Worm (Caenorhabditis elegans): ENCODE data around the gene cyp-13A7.

cyp-13A7 gene

DNA sequence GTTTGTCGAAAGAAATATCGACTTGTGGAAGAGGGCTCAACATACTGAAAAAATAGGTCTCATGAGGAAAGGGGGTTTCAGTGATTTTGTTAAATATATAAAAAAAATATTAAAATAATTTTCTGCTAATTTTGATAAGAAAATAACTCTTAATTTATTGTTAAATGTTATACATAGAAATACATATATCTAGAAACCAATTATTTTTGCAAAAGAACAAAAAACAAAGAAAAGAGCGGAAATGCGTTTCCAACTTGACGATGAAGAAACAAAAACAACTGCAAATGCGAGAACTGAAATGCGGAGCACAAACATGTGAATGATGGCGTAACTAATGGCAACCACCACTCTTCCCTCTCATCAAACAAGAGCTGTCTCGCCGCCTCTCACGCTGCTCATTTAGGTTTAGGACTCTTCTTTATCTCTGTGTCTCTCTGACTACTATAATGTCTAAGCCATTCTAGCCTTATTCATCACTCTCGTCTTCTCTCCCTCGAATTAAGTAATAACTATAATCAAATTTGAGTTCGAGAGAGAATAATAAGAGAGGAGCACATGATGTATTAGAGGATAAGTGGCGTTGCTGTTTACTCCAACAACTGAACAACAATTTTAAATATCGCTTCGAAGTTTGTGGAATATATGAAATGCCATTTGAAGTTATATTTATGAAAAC, 35.0 kb downstream of the cyp-13A7 start, which contains the start of gene arrd-4:
TSS of gene arrd-4 (minus strand) at position 51 of the 676 bp plus-strand sequence.
- TF ChIP-seq lin-11 (tag; optimal IDR thresholded peaks at IDR 0.05) (peak; percentile 6), ZK546.5 (tag; optimal IDR thresholded peaks at IDR 0.05) (no peak), nhr-6 (tag; optimal IDR thresholded peaks at IDR 0.05) (no peak), nhr-12 (tag; optimal IDR thresholded peaks at IDR 0.05) (no peak), alr-1 (tag; optimal IDR thresholded peaks at IDR 0.05) (no peak)

- TF ChIP-seq unc-62 (GFP tag; optimal IDR thresholded peaks at IDR 0.05) (no peak), unc-55 (GFP tag; optimal IDR thresholded peaks at IDR 0.05) (no peak), nhr-12 (tag; optimal IDR thresholded peaks at IDR 0.05) (no peak), ztf-1 (GFP tag; conservative IDR thresholded peaks at IDR 0.05) (no peak), ama-1 (optimal IDR thresholded peaks at IDR 0.05) (no peak), lin-11 (tag; optimal IDR thresholded peaks at IDR 0.05) (no peak), nhr-237 (tag; optimal IDR thresholded peaks at IDR 0.05) (no peak), peb-1 (tag; optimal IDR thresholded peaks at IDR 0.05) (no peak), nhr-21 (tag; optimal IDR thresholded peaks at IDR 0.05) (no peak), alr-1 (tag; optimal IDR thresholded peaks at IDR 0.05) (no peak), sma-9 (GFP tag; optimal IDR thresholded peaks at IDR 0.05) (no peak), sma-9 (tag; optimal IDR thresholded peaks at IDR 0.05) (no peak), unc-39 (tag; optimal IDR thresholded peaks at IDR 0.05) (no peak), ZK546.5 (tag; optimal IDR thresholded peaks at IDR 0.05) (no peak), nhr-25 (tag; optimal IDR thresholded peaks at IDR 0.05) (no peak), mbf-1 (tag; optimal IDR thresholded peaks at IDR 0.05) (no peak), blmp-1 (tag; optimal IDR thresholded peaks at IDR 0.05; ENCODE audit: insufficient read depth) (no peak), skn-1 (tag; optimal IDR thresholded peaks at IDR 0.05) (no peak), zag-1 (tag; optimal IDR thresholded peaks at IDR 0.05) (no peak), elt-1 (tag; optimal IDR thresholded peaks at IDR 0.05) (no peak)
Measured at ce11 chrII:9840313-9840712, 36.9 kb downstream of the cyp-13A7 start, which contains the start of gene ZK938.11. Gene ZK938.11 (minus strand): TSS chrII:9840413.

- TF ChIP-seq ZK546.5 (tag; optimal IDR thresholded peaks at IDR 0.05) (no peak), aly-2 (tag; optimal IDR thresholded peaks at IDR 0.05) (no peak)
Measured at ce11 chrII:9841985-9842505, 38.6 kb downstream of the cyp-13A7 start, which contains the start of gene rnh-1.2. Gene rnh-1.2 (minus strand): TSS chrII:9842035.

DNA sequence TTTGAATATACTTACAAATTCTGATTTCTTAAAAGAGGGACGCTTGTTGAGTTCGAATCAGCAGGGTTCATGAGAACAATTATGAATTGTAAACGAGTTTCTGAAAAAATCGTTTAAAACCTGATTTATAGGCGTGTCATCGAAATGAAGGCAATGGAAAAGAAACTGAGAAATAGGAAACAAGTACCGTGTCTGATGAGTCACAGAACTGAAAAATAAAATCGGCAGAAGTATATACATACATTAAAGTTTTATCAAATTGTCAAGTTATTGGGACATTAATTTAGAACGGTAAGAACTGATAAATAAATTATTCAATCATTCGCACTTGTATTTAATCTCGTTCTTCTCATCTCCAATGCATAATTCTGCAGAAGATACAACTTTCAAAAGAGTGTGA, 41.8 kb downstream of the cyp-13A7 start, which contains the start of gene chil-9:
TSS of gene chil-9 (minus strand) at position 101 of the 400 bp plus-strand sequence.
- TF ChIP-seq mbf-1 (tag; optimal IDR thresholded peaks at IDR 0.05): no peak
- no peak for TF ChIP-seq gmeb-1 (tag; optimal IDR thresholded peaks at IDR 0.05)
- TF ChIP-seq sma-3 (GFP tag; optimal IDR thresholded peaks at IDR 0.05): no peak
- no peak for TF ChIP-seq C34F6.9 (tag; optimal IDR thresholded peaks at IDR 0.05)
- TF ChIP-seq nhr-25 (tag; optimal IDR thresholded peaks at IDR 0.05): no peak
- no peak for TF ChIP-seq unc-39 (tag; optimal IDR thresholded peaks at IDR 0.05)
- TF ChIP-seq dmd-4 (tag; optimal IDR thresholded peaks at IDR 0.05): no peak
- no peak for TF ChIP-seq crh-2 (tag; optimal IDR thresholded peaks at IDR 0.05)
- no peak for TF ChIP-seq elt-3 (tag; optimal IDR thresholded peaks at IDR 0.05)
- TF ChIP-seq snpc-4 (tag; optimal IDR thresholded peaks at IDR 0.05): no peak
- no peak for TF ChIP-seq ztf-11 (tag; optimal IDR thresholded peaks at IDR 0.05)
- TF ChIP-seq nhr-129 (tag; optimal IDR thresholded peaks at IDR 0.05): no peak
- no peak for TF ChIP-seq nhr-12 (tag; optimal IDR thresholded peaks at IDR 0.05)
- no peak for TF ChIP-seq R02D3.7 (tag; optimal IDR thresholded peaks at IDR 0.05)
- no peak for TF ChIP-seq unc-55 (GFP tag; optimal IDR thresholded peaks at IDR 0.05)
- TF ChIP-seq ceh-82 (tag; optimal IDR thresholded peaks at IDR 0.05): no peak
- TF ChIP-seq lin-39 (tag; optimal IDR thresholded peaks at IDR 0.05): no peak
- TF ChIP-seq peb-1 (tag; optimal IDR thresholded peaks at IDR 0.05): no peak

- TF ChIP-seq ceh-16 (tag; optimal IDR thresholded peaks at IDR 0.05) (no peak), lin-13 (GFP tag; optimal IDR thresholded peaks at IDR 0.05) (no peak), unc-55 (GFP tag; optimal IDR thresholded peaks at IDR 0.05) (no peak), zag-1 (tag; optimal IDR thresholded peaks at IDR 0.05) (no peak), dmd-4 (tag; optimal IDR thresholded peaks at IDR 0.05) (no peak), unc-62 (GFP tag; optimal IDR thresholded peaks at IDR 0.05) (no peak), blmp-1 (tag; optimal IDR thresholded peaks at IDR 0.05; ENCODE audit: insufficient read depth) (no peak), nhr-21 (tag; optimal IDR thresholded peaks at IDR 0.05) (no peak), nhr-129 (tag; optimal IDR thresholded peaks at IDR 0.05) (no peak), skn-1 (tag; optimal IDR thresholded peaks at IDR 0.05) (no peak), mbf-1 (tag; optimal IDR thresholded peaks at IDR 0.05) (no peak)
Measured at ce11 chrII:9849497-9849896, 46.1 kb downstream of the cyp-13A7 start, which contains the start of gene old-2. Gene old-2 (minus strand): TSS chrII:9849597.

All from whole organism, L2 larva.